Worm (Caenorhabditis elegans): ENCODE results near the gene set-5.

- TF ChIP-seq dve-1 (tag; optimal IDR thresholded peaks at IDR 0.05) (no peak), ceh-31 (tag; optimal IDR thresholded peaks at IDR 0.05) (no peak)
These were observed 20.7 kb downstream of the set-5 start, which contains the start of gene R08A2.1 for ce11 chrV:14719491-14719890.
